Fruit fly (Drosophila melanogaster) whole organism, embryonic: ENCODE measurements around the gene CG2663.

Experiments used
- Awh ChIP-seq: fragments of 200-800 bp; sonication (Bioruptor generic); IDR thresholded peaks from 2 replicates; pipeline ENCODE4, ENCODE4 v1.3.6; 2022; ENCODE audit warnings: missing biosample characterization, missing genetic modification characterization
- B-H2 ChIP-seq: fragments of 200-800 bp; sonication (Bioruptor generic); optimal IDR thresholded peaks from 2 replicates; lab custom pipeline; 2018; ENCODE audit warnings: missing biosample characterization, mild to moderate bottlenecking, missing genetic modification characterization
- Bdp1 ChIP-seq: fragments of 200-800 bp; sonication (Bioruptor generic); optimal IDR thresholded peaks from 3 replicates; lab custom pipeline; 2016; ENCODE audit warnings: missing biosample characterization, missing genetic modification characterization
- BtbVII ChIP-seq: fragments of 200-800 bp; sonication (Bioruptor generic); optimal IDR thresholded peaks from 3 replicates; lab custom pipeline; 2017; ENCODE audit warnings: missing biosample characterization, mild to moderate bottlenecking, missing genetic modification characterization
- CG10959 ChIP-seq: fragments of 200-800 bp; sonication (Bioruptor generic); IDR thresholded peaks from 2 replicates; pipeline ENCODE4 v1.3.6; 2022; ENCODE audit warnings: missing biosample characterization, missing genetic modification characterization
- CG11398 ChIP-seq: fragments of 200-800 bp; sonication (Bioruptor generic); optimal IDR thresholded peaks from 2 replicates; lab custom pipeline; 2016; ENCODE audit warnings: missing biosample characterization, missing genetic modification characterization
- CG1233 ChIP-seq: fragments of 200-800 bp; sonication (Bioruptor generic); optimal IDR thresholded peaks from 4 replicates; lab custom pipeline; 2018; ENCODE audit warnings: missing biosample characterization, mild to moderate bottlenecking, missing genetic modification characterization
- CG14667 ChIP-seq: fragments of 200-800 bp; sonication (Bioruptor generic); IDR thresholded peaks from 2 replicates; pipeline ENCODE4 v1.3.6; 2022; ENCODE audit warnings: missing biosample characterization, missing genetic modification characterization
- CG15073 ChIP-seq: fragments of 200-800 bp; sonication (Bioruptor generic); optimal IDR thresholded peaks from 2 replicates; lab custom pipeline; 2016; ENCODE audit warnings: missing biosample characterization, missing genetic modification characterization
- CG15269 ChIP-seq: fragments of 200-800 bp; sonication (Bioruptor generic); optimal IDR thresholded peaks from 2 replicates; lab custom pipeline; 2018; ENCODE audit warnings: missing biosample characterization, mild to moderate bottlenecking, missing genetic modification characterization, moderate library complexity
- CG1647 ChIP-seq: fragments of 200-800 bp; sonication (Bioruptor generic); optimal IDR thresholded peaks from 3 replicates; lab custom pipeline; 2016; ENCODE audit warnings: missing biosample characterization, missing genetic modification characterization
- CG17186 ChIP-seq: fragments of 200-800 bp; sonication (Bioruptor generic); optimal IDR thresholded peaks from 3 replicates; lab custom pipeline; 2017; ENCODE audit warnings: missing biosample characterization, missing genetic modification reagents, missing genetic modification characterization
- CG17829 ChIP-seq: fragments of 200-800 bp; optimal IDR thresholded peaks from 2 replicates; lab custom pipeline; 2019; ENCODE audit warnings: missing biosample characterization, mild to moderate bottlenecking, missing genetic modification characterization, moderate library complexity
- CG1832 ChIP-seq: fragments of 200-800 bp; sonication (Bioruptor generic); optimal IDR thresholded peaks from 2 replicates; lab custom pipeline; 2017; ENCODE audit warnings: missing biosample characterization, mild to moderate bottlenecking, missing genetic modification characterization, inconsistent platforms
- CG18764 ChIP-seq: fragments of 200-800 bp; sonication (Bioruptor generic); optimal IDR thresholded peaks from 3 replicates; lab custom pipeline; 2016; ENCODE audit warnings: missing biosample characterization, missing genetic modification characterization
- CG34224 ChIP-seq: fragments of 200-800 bp; sonication (Bioruptor generic); IDR thresholded peaks from 3 replicates; pipeline ENCODE4 v1.3.6; 2022; ENCODE audit warnings: missing biosample characterization, missing genetic modification characterization; ENCODE audit not compliant: partially characterized antibody
- CG6791 ChIP-seq: fragments of 200-800 bp; sonication (Bioruptor generic); IDR thresholded peaks from 3 replicates; pipeline ENCODE4 v1.3.6; 2022; ENCODE audit warnings: missing biosample characterization, missing genetic modification characterization; ENCODE audit not compliant: partially characterized antibody
- CG7786 ChIP-seq: fragments of 200-800 bp; sonication (Bioruptor generic); optimal IDR thresholded peaks from 2 replicates; lab custom pipeline; 2016; ENCODE audit warnings: missing biosample characterization, missing genetic modification characterization
- CG9727 ChIP-seq: fragments of 200-800 bp; sonication (Bioruptor generic); optimal IDR thresholded peaks from 3 replicates; lab custom pipeline; 2017; ENCODE audit warnings: missing biosample characterization, mild to moderate bottlenecking, missing genetic modification characterization
- Chrac-16 ChIP-seq: fragments of 200-800 bp; sonication (Bioruptor generic); optimal IDR thresholded peaks from 3 replicates; lab custom pipeline; 2016; ENCODE audit warnings: missing biosample characterization, missing genetic modification characterization
- D ChIP-seq, 2 experiments: fragments of 200-800 bp in 1 of 2; fragments of >200 bp in 1 of 2; sonication (Bioruptor generic) in 1 of 2; optimal IDR thresholded peaks; 2 replicates in 1 of 2; 3 replicates in 1 of 2; lab custom pipeline; 2017; ENCODE audit warnings: mild to moderate bottlenecking in 1 of 2, missing biosample characterization in 1 of 2, missing genetic modification characterization in 1 of 2, missing genetic modification reagents in 1 of 2
- D19A ChIP-seq: fragments of 200-800 bp; optimal IDR thresholded peaks from 3 replicates; lab custom pipeline; 2019; ENCODE audit warnings: missing biosample characterization, mild to moderate bottlenecking, missing genetic modification characterization, moderate library complexity
- Dp ChIP-seq: fragments of 200-800 bp; sonication (Bioruptor generic); optimal IDR thresholded peaks from 2 replicates; lab custom pipeline; 2018; ENCODE audit warnings: missing biosample characterization, mild to moderate bottlenecking, missing genetic modification characterization, moderate library complexity
- Drgx ChIP-seq: fragments of 200-800 bp; sonication (Bioruptor generic); IDR thresholded peaks from 2 replicates; pipeline ENCODE4 v1.3.6; 2022; ENCODE audit warnings: missing biosample characterization, missing genetic modification characterization
- HLH3B ChIP-seq: fragments of 200-800 bp; sonication (Bioruptor generic); IDR thresholded peaks from 2 replicates; pipeline ENCODE4 v1.3.6; 2022; ENCODE audit warnings: missing biosample characterization, missing genetic modification characterization
- HLH54F ChIP-seq: fragments of 200-800 bp; sonication (Bioruptor generic); optimal IDR thresholded peaks from 3 replicates; lab custom pipeline; 2016; ENCODE audit warnings: missing biosample characterization, missing genetic modification characterization
- Hand ChIP-seq: fragments of 200-800 bp; sonication (Bioruptor generic); optimal IDR thresholded peaks from 2 replicates; lab custom pipeline; 2017; ENCODE audit warnings: mild to moderate bottlenecking, missing biosample characterization, missing genetic modification reagents, missing genetic modification characterization
- Hey ChIP-seq: fragments of 200-800 bp; sonication (Bioruptor generic); optimal IDR thresholded peaks from 3 replicates; lab custom pipeline; 2018; ENCODE audit warnings: missing biosample characterization, mild to moderate bottlenecking, missing genetic modification characterization
- Jarid2 ChIP-seq: fragments of 200-800 bp; sonication (Bioruptor generic); optimal IDR thresholded peaks from 3 replicates; lab custom pipeline; 2017; ENCODE audit warnings: mild to moderate bottlenecking, missing biosample characterization, missing genetic modification reagents, missing genetic modification characterization
- Kr ChIP-seq: fragments of 200-800 bp; sonication (Bioruptor generic); optimal IDR thresholded peaks from 2 replicates; lab custom pipeline; 2017; ENCODE audit warnings: missing biosample characterization, mild to moderate bottlenecking, missing genetic modification characterization
- MESR4 ChIP-seq: fragments of 200-800 bp; sonication (Bioruptor generic); optimal IDR thresholded peaks from 2 replicates; lab custom pipeline; 2018; ENCODE audit warnings: missing biosample characterization, mild to moderate bottlenecking, missing genetic modification characterization, moderate library complexity
- NC2α ChIP-seq: fragments of 200-800 bp; sonication (Bioruptor generic); optimal IDR thresholded peaks from 2 replicates; lab custom pipeline; 2016; ENCODE audit warnings: missing biosample characterization, missing genetic modification characterization
- Optix ChIP-seq: fragments of 200-800 bp; sonication (Bioruptor generic); IDR thresholded peaks from 3 replicates; pipeline ENCODE4 v1.3.6; 2022; ENCODE audit warnings: missing biosample characterization, missing genetic modification characterization
- Sin3A ChIP-seq: fragments of >200 bp; optimal IDR thresholded peaks from 2 replicates; lab custom pipeline; 2018
- Trl ChIP-seq, 3 experiments: fragments of >200 bp in 2 of 3; fragments of 200-800 bp in 1 of 3; sonication (Bioruptor generic) in 1 of 3; optimal IDR thresholded peaks; 2 replicates in 1 of 3; 3 replicates in 2 of 3; lab custom pipeline; 2016 to 2017; ENCODE audit warnings: missing biosample characterization in 1 of 3, missing genetic modification characterization in 1 of 3
- Usf ChIP-seq: fragments of 200-800 bp; sonication (Bioruptor generic); optimal IDR thresholded peaks from 2 replicates; lab custom pipeline; 2017; ENCODE audit warnings: missing genotype, missing biosample characterization, missing genetic modification characterization
- chn ChIP-seq: fragments of 200-800 bp; sonication (Bioruptor generic); optimal IDR thresholded peaks from 2 replicates; lab custom pipeline; 2016; ENCODE audit warnings: missing biosample characterization, missing genetic modification characterization
- crc ChIP-seq: fragments of 200-800 bp; sonication (Bioruptor generic); optimal IDR thresholded peaks from 2 replicates; lab custom pipeline; 2016; ENCODE audit warnings: missing biosample characterization, missing genetic modification characterization
- crp ChIP-seq, 2 experiments: fragments of 200-800 bp; sonication (Bioruptor generic); optimal IDR thresholded peaks; 2 replicates in 1 of 2; 3 replicates in 1 of 2; lab custom pipeline; 2017; ENCODE audit warnings: missing biosample characterization in 2 of 2, missing genetic modification characterization in 2 of 2, mild to moderate bottlenecking in 1 of 2, moderate library complexity in 1 of 2
- da ChIP-seq: fragments of 200-800 bp; sonication (Bioruptor generic); optimal IDR thresholded peaks from 2 replicates; lab custom pipeline; 2016; ENCODE audit warnings: missing biosample characterization, missing genetic modification characterization
- dpn ChIP-seq, 2 experiments: fragments of 200-800 bp; sonication (Bioruptor generic); optimal IDR thresholded peaks; 3 replicates each; lab custom pipeline; 2016; ENCODE audit warnings: missing biosample characterization in 2 of 2, missing genetic modification characterization in 2 of 2
- eve ChIP-seq, 2 experiments: fragments of >200 bp; optimal IDR thresholded peaks; 2 replicates each; lab custom pipeline; 2017; ENCODE audit warnings: missing biosample characterization in 2 of 2, missing genetic modification characterization in 2 of 2
- luna ChIP-seq: fragments of 200-800 bp; sonication (Bioruptor generic); optimal IDR thresholded peaks from 2 replicates; lab custom pipeline; 2016; ENCODE audit warnings: missing biosample characterization, missing genetic modification characterization
- mam ChIP-seq: fragments of 200-800 bp; sonication (Bioruptor generic); optimal IDR thresholded peaks from 3 replicates; lab custom pipeline; 2016; ENCODE audit warnings: missing biosample characterization, missing genetic modification characterization
- mirr ChIP-seq: fragments of 200-800 bp; sonication (Bioruptor generic); optimal IDR thresholded peaks from 3 replicates; lab custom pipeline; 2018; ENCODE audit warnings: missing biosample characterization, mild to moderate bottlenecking, missing genetic modification characterization
- rib ChIP-seq: fragments of 200-800 bp; sonication (Bioruptor generic); IDR thresholded peaks from 2 replicates; pipeline ENCODE4 v1.3.6; 2022; ENCODE audit warnings: missing biosample characterization, missing genetic modification characterization
- ro ChIP-seq: fragments of 200-800 bp; sonication (Bioruptor generic); IDR thresholded peaks from 2 replicates; pipeline ENCODE4 v1.3.6; 2022; ENCODE audit warnings: missing biosample characterization, missing genetic modification characterization
- stc ChIP-seq: fragments of 200-800 bp; sonication (Bioruptor generic); IDR thresholded peaks from 2 replicates; pipeline ENCODE4 v1.3.6; 2022; ENCODE audit warnings: missing biosample characterization, missing genetic modification characterization
- vfl ChIP-seq: fragments of 200-800 bp; sonication (Bioruptor generic); optimal IDR thresholded peaks from 2 replicates; lab custom pipeline; 2016; ENCODE audit warnings: missing biosample characterization, missing genetic modification characterization
- z ChIP-seq: fragments of 200-800 bp; sonication (Bioruptor generic); IDR thresholded peaks from 3 replicates; pipeline ENCODE4 v1.3.6; 2022; ENCODE audit warnings: missing biosample characterization, missing genetic modification characterization

CG2663 gene

DNA sequence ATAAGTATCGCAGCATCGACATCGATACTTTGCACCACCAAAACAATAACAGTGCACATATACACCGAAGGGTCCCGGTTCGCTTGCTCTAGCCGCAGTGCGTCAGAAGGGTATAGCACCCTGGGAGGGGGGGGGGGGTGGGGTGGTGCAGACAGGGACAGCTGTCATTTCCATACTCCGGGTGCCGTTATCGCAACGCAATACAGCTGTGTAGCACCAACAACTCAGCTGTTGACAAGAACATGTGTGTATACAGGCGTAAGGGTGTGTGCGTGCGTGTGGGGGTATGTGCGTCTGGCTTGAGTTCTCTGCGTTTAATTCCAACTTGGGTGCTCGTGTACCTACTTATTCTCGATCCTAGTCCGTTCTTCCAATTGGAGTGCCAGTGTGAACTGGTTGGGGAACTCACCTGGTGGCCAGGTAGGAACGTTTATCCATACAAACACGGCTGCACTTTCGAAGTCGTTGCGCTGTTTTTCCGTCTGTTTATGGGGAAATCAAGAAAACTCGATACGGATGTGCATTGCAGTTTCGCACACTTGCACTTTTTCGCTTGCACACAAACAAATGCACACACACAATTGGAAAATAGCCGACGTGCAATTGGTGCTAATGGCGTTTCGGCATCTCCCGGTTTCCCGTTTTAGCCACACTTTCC is 36.3 kb downstream of the CG2663 start (continued):
- TF ChIP-seq mirr (GFP tag; lab: Kevin White, UChicago): peak; percentile 87
- peak; percentile 24; the same call in 1 of the 2 replicates for TF ChIP-seq Drgx (GFP tag; lab: Robert Waterston, UW)
- TF ChIP-seq Dp: no peak
- no peak for TF ChIP-seq CG1832 (GFP tag; lab: Kevin White, UChicago)
- TF ChIP-seq Usf (GFP tag; lab: Kevin White, UChicago): no peak
- TF ChIP-seq CG14667: peak; percentile 16; the same call in 1 of the 2 replicates
- peak; percentile 55 for TF ChIP-seq Hey (tag; lab: Kevin White, UChicago)
- TF ChIP-seq CG7786 (GFP tag; lab: Kevin White, UChicago): no peak
- TF ChIP-seq CG11398 (GFP tag; lab: Kevin White, UChicago): no peak
- no peak for TF ChIP-seq D (optimal IDR thresholded peaks at IDR 0.05; lab: Kevin White, UChicago)
- no peak for TF ChIP-seq D (GFP tag; optimal IDR thresholded peaks at IDR 0.05; lab: Kevin White, UChicago)
- TF ChIP-seq NC2α: no peak
- TF ChIP-seq HLH54F (GFP tag; lab: Kevin White, UChicago): no peak
- no peak for TF ChIP-seq da (GFP tag; lab: Kevin White, UChicago)
- TF ChIP-seq vfl (GFP tag; lab: Kevin White, UChicago): no peak
- no peak for TF ChIP-seq Chrac-16 (GFP tag; lab: Kevin White, UChicago)
- TF ChIP-seq ro (GFP tag; lab: Robert Waterston, UW): no peak
- no peak for TF ChIP-seq CG10959
- TF ChIP-seq crp (GFP tag; optimal IDR thresholded peaks at IDR 0.05; lab: Kevin White, UChicago): peak in 1 of 2 experiments; percentile 85
- no peak for TF ChIP-seq BtbVII
- no peak for TF ChIP-seq Kr
- no peak for TF ChIP-seq CG9727 (GFP tag; lab: Kevin White, UChicago)
- no peak for TF ChIP-seq Trl (optimal IDR thresholded peaks at IDR 0.05; lab: Kevin White, UChicago)
- TF ChIP-seq Trl (GFP tag; optimal IDR thresholded peaks at IDR 0.05; lab: Kevin White, UChicago): no peak
- no peak for TF ChIP-seq CG15073 (GFP tag; lab: Kevin White, UChicago)
- TF ChIP-seq Optix (GFP tag; lab: Robert Waterston, UW): no peak
- no peak for TF ChIP-seq CG1647
- TF ChIP-seq CG18764: no peak
- TF ChIP-seq eve (GFP tag; optimal IDR thresholded peaks at IDR 0.05; lab: Kevin White, UChicago): no peak
- TF ChIP-seq crc: no peak
- no peak for TF ChIP-seq Bdp1 (GFP tag; lab: Kevin White, UChicago)
- no peak for TF ChIP-seq MESR4 (GFP tag; lab: Kevin White, UChicago)
- peak; percentile 46; the same call in 2 of the 3 replicates for TF ChIP-seq CG6791 (GFP tag; lab: Robert Waterston, UW)
- TF ChIP-seq dpn (GFP tag; optimal IDR thresholded peaks at IDR 0.05; lab: Kevin White, UChicago): no peak
- no peak for TF ChIP-seq rib (GFP tag; lab: Robert Waterston, UW)
- TF ChIP-seq mam (GFP tag; lab: Kevin White, UChicago): no peak
- TF ChIP-seq CG15269: peak; percentile 24
- no peak for TF ChIP-seq Sin3A (lab: Kevin White, UChicago)
- TF ChIP-seq stc (GFP tag; lab: Robert Waterston, UW): no peak; the same call in 1 of the 2 replicates
- no peak for TF ChIP-seq luna (GFP tag; lab: Kevin White, UChicago)
- TF ChIP-seq chn (GFP tag; lab: Kevin White, UChicago): no peak
- TF ChIP-seq Awh (GFP tag; lab: Robert Waterston, UW): 0 out of 2 replicates have a peak, but pooled peaks have one; percentile 28
- TF ChIP-seq CG17829 (tag; lab: Kevin White, UChicago): peak; percentile 19
- no peak for TF ChIP-seq Hand (GFP tag; lab: Kevin White, UChicago)
- peak; percentile 10 for TF ChIP-seq B-H2 (GFP tag; lab: Kevin White, UChicago)
- TF ChIP-seq HLH3B (GFP tag; lab: Robert Waterston, UW): peak; percentile 33; the same call in 1 of the 2 replicates
- no peak for TF ChIP-seq Jarid2 (GFP tag; lab: Kevin White, UChicago)
- no peak for TF ChIP-seq CG1233 (GFP tag; lab: Kevin White, UChicago)
- TF ChIP-seq CG17186: no peak
- peak; percentile 22 for TF ChIP-seq D19A
- no peak for TF ChIP-seq z (GFP tag; lab: Robert Waterston, UW)
- TF ChIP-seq CG34224 (GFP tag; lab: Robert Waterston, UW): peak; percentile 37; the same call in 2 of the 3 replicates
